Worm (Caenorhabditis elegans) whole organism, L4 larva: Measurements from ENCODE around the gene nhr-198.
A peak's percentile ranks its signal among the peaks of the same experiment; 100 is the strongest.

Experiments used
- D1046.2 ChIP-seq: fragments of 200-800 bp; sonication (Bioruptor generic); IDR thresholded peaks from 2 replicates; pipeline ENCODE4 v1.3.6; 2022; ENCODE audit warnings: missing genetic modification characterization, missing compliant biosample characterization
- F37D6.2 ChIP-seq: sonication (generic microtip); optimal IDR thresholded peaks from 2 replicates; lab custom pipeline; 2016; ENCODE audit warnings: mild to moderate bottlenecking, missing genetic modification characterization, missing compliant biosample characterization
- F49E8.2 ChIP-seq: sonication (generic microtip); optimal IDR thresholded peaks from 2 replicates; lab custom pipeline; 2016; ENCODE audit warnings: missing compliant biosample characterization, mild to moderate bottlenecking, missing genetic modification characterization, borderline replicate concordance
- T26A8.4 ChIP-seq: fragments of 200-800 bp; sonication (Bioruptor generic); IDR thresholded peaks from 2 replicates; pipeline ENCODE4 v1.3.6; 2022; ENCODE audit warnings: missing genetic modification characterization, missing compliant biosample characterization
- Y105C5A.15 ChIP-seq: fragments of 200-800 bp; sonication (Bioruptor generic); IDR thresholded peaks from 2 replicates; pipeline ENCODE4 v1.3.6; 2022; ENCODE audit warnings: missing genetic modification characterization, missing compliant biosample characterization
- Y48G9A.11 ChIP-seq: fragments of 200-800 bp; sonication (Bioruptor generic); IDR thresholded peaks from 2 replicates; pipeline ENCODE4 v1.3.6; 2022; ENCODE audit warnings: missing genetic modification reagents, missing genetic modification characterization, missing compliant biosample characterization
- aha-1 ChIP-seq: fragments of 150-350 bp; peaks from one replicate; lab custom pipeline; 2014; ENCODE audit warnings: missing biosample characterization, missing genetic modification characterization
- ama-1 ChIP-seq: fragments of 150-350 bp; optimal IDR thresholded peaks from 2 replicates; lab custom pipeline; 2014; ENCODE audit warnings: inconsistent platforms, mixed read lengths
- ceh-44 ChIP-seq: fragments of 200-800 bp; sonication (Bioruptor generic); IDR thresholded peaks from 2 replicates; pipeline ENCODE4 v1.3.6; 2022; ENCODE audit warnings: missing genetic modification reagents, missing genetic modification characterization, missing compliant biosample characterization
- ceh-82 ChIP-seq: sonication (generic microtip); optimal IDR thresholded peaks from 2 replicates; lab custom pipeline; 2017; ENCODE audit warnings: missing biosample characterization, missing genetic modification characterization
- daf-12 ChIP-seq: fragments of 150-350 bp; optimal IDR thresholded peaks from 2 replicates; lab custom pipeline; 2014; ENCODE audit warnings: missing biosample characterization, missing genetic modification reagents, missing genetic modification characterization
- dmd-6 ChIP-seq: fragments of 200-800 bp; sonication (Bioruptor generic); IDR thresholded peaks from 2 replicates; pipeline ENCODE4 v1.3.6; 2022; ENCODE audit warnings: missing genetic modification reagents, missing genetic modification characterization, missing compliant biosample characterization
- dpl-1 ChIP-seq: fragments of 150-350 bp; optimal IDR thresholded peaks from 2 replicates; lab custom pipeline; 2014; ENCODE audit warnings: missing biosample characterization, missing genetic modification reagents, missing genetic modification characterization
- egl-43 ChIP-seq: fragments of 200-800 bp; sonication (Bioruptor generic); IDR thresholded peaks from 2 replicates; pipeline ENCODE4 v1.3.6; 2022; ENCODE audit warnings: missing genetic modification reagents, missing genetic modification characterization, missing compliant biosample characterization
- hif-1 ChIP-seq, 2 experiments: sonication (generic microtip); optimal IDR thresholded peaks; 2 replicates each; lab custom pipeline; 2016 to 2017; ENCODE audit warnings: missing compliant biosample characterization in 2 of 2, missing genetic modification characterization in 2 of 2, missing genetic modification reagents in 2 of 2, missing genotype in 2 of 2, mild to moderate bottlenecking in 1 of 2
- hlh-11 ChIP-seq: fragments of 200-800 bp; sonication (Bioruptor generic); optimal IDR thresholded peaks from 2 replicates; lab custom pipeline; 2018; ENCODE audit warnings: mild to moderate bottlenecking, missing genetic modification characterization, missing compliant biosample characterization
- hlh-30 ChIP-seq: sonication (generic microtip); optimal IDR thresholded peaks from 2 replicates; lab custom pipeline; 2017; ENCODE audit warnings: antibody characterized with exemption, mild to moderate bottlenecking, missing genetic modification characterization, missing compliant biosample characterization; ENCODE audit not compliant: insufficient read depth
- lim-7 ChIP-seq: fragments of 200-800 bp; sonication (Bioruptor generic); IDR thresholded peaks from 2 replicates; pipeline ENCODE4 v1.3.6; 2022; ENCODE audit warnings: missing genetic modification characterization, missing compliant biosample characterization
- lin-29 ChIP-seq: fragments of 200-800 bp; sonication (Bioruptor generic); IDR thresholded peaks from 2 replicates; pipeline ENCODE4 v1.3.6; 2022; ENCODE audit warnings: missing genetic modification reagents, missing genetic modification characterization, missing compliant biosample characterization
- lin-38 ChIP-seq: fragments of 200-800 bp; sonication (Bioruptor generic); IDR thresholded peaks from 2 replicates; pipeline ENCODE4 v1.3.6; 2022; ENCODE audit warnings: missing genetic modification reagents, missing genetic modification characterization, missing compliant biosample characterization
- lsy-2 ChIP-seq, 2 experiments: fragments of 150-350 bp in 1 of 2; sonication (generic microtip) in 1 of 2; optimal IDR thresholded peaks; 2 replicates each; lab custom pipeline; 2014 to 2017; ENCODE audit warnings: missing biosample characterization in 2 of 2, missing genetic modification characterization in 2 of 2
- mep-1 ChIP-seq: fragments of 150-350 bp; sonication (generic microtip); optimal IDR thresholded peaks from 3 replicates; lab custom pipeline; 2014; ENCODE audit warnings: missing biosample characterization, missing genetic modification characterization
- mxl-3 ChIP-seq: fragments of 200-800 bp; sonication (Bioruptor generic); optimal IDR thresholded peaks from 2 replicates; lab custom pipeline; 2018; ENCODE audit warnings: mild to moderate bottlenecking, missing genetic modification characterization, missing compliant biosample characterization
- nhr-102 ChIP-seq: sonication (generic microtip); optimal IDR thresholded peaks from 2 replicates; lab custom pipeline; 2016; ENCODE audit warnings: mild to moderate bottlenecking, missing genetic modification characterization, moderate library complexity, missing compliant biosample characterization
- nhr-11 ChIP-seq: fragments of 150-350 bp; optimal IDR thresholded peaks from 2 replicates; lab custom pipeline; 2014; ENCODE audit warnings: missing biosample characterization, missing genetic modification characterization
- nhr-25 ChIP-seq: sonication (generic microtip); optimal IDR thresholded peaks from 2 replicates; lab custom pipeline; 2017; ENCODE audit warnings: missing genetic modification characterization, mild to moderate bottlenecking, missing compliant biosample characterization, antibody characterized with exemption, moderate library complexity, borderline replicate concordance; ENCODE audit not compliant: insufficient read depth
- nhr-28 ChIP-seq: fragments of 150-350 bp; optimal IDR thresholded peaks from 2 replicates; lab custom pipeline; 2014; ENCODE audit warnings: missing biosample characterization, missing genetic modification characterization
- nhr-41 ChIP-seq: fragments of 200-800 bp; sonication (Bioruptor generic); IDR thresholded peaks from 2 replicates; pipeline ENCODE4 v1.3.6; 2022; ENCODE audit warnings: missing genetic modification reagents, missing genetic modification characterization, missing compliant biosample characterization
- php-3 ChIP-seq: fragments of 200-800 bp; sonication (Bioruptor generic); IDR thresholded peaks from 2 replicates; pipeline ENCODE4 v1.3.6; 2022; ENCODE audit warnings: missing genetic modification reagents, missing genetic modification characterization, missing compliant biosample characterization
- pqm-1 ChIP-seq: sonication (generic microtip); optimal IDR thresholded peaks from 2 replicates; lab custom pipeline; 2017; ENCODE audit warnings: missing biosample characterization, missing genetic modification characterization
- snpc-1.2 ChIP-seq: fragments of 200-800 bp; sonication (Bioruptor generic); IDR thresholded peaks from 2 replicates; pipeline ENCODE4 v1.3.6; 2022; ENCODE audit warnings: missing genetic modification reagents, missing genetic modification characterization, missing compliant biosample characterization
- tra-1 ChIP-seq: fragments of 200-800 bp; sonication (Bioruptor generic); IDR thresholded peaks from 2 replicates; pipeline ENCODE4 v1.3.6; 2022; ENCODE audit warnings: missing genetic modification reagents, missing genetic modification characterization, missing compliant biosample characterization
- unc-39 ChIP-seq: sonication (generic microtip); optimal IDR thresholded peaks from 2 replicates; lab custom pipeline; 2017; ENCODE audit warnings: missing biosample characterization, missing genetic modification characterization
- unc-62 ChIP-seq, 3 experiments: fragments of 150-350 bp in 1 of 3; sonication (generic microtip); optimal IDR thresholded peaks in 2 of 3; peaks in 1 of 3; 1 replicate in 1 of 3; 2 replicates in 2 of 3; lab custom pipeline; 2014 to 2017; ENCODE audit warnings: missing biosample characterization in 3 of 3, missing genetic modification characterization in 3 of 3, missing genetic modification reagents in 3 of 3, missing genotype in 1 of 3

Gene nhr-198

ce11 chrV:15652147-15652546 is 41.6 kb upstream of the nhr-198 start:
- TF ChIP-seq snpc-1.2 (GFP tag; lab: Robert Waterston, UW): 0 out of 2 replicates have a peak, but pooled peaks have one; percentile 47
- TF ChIP-seq ama-1 (lab: Kevin White, UChicago): peak; percentile 87
- no peak for TF ChIP-seq lin-29
- TF ChIP-seq T26A8.4: 0 out of 2 replicates have a peak, but pooled peaks have one; percentile 0
- TF ChIP-seq mxl-3: no peak
- TF ChIP-seq egl-43 (GFP tag; lab: Robert Waterston, UW): 0 out of 2 replicates have a peak, but pooled peaks have one; percentile 44
- TF ChIP-seq lim-7 (GFP tag; lab: Robert Waterston, UW): 0 out of 2 replicates have a peak, but pooled peaks have one; percentile 34

ce11 chrV:15654124-15654523 is 39.7 kb upstream of the nhr-198 start, which contains the start of gene F53E4.2:
Gene F53E4.2 (plus strand): TSS chrV:15654424.
- TF ChIP-seq pqm-1 (tag; lab: Kevin White, UChicago) (no peak), tra-1 (GFP tag; lab: Robert Waterston, UW) (no peak), D1046.2 (GFP tag; lab: Robert Waterston, UW) (0 out of 2 replicates have a peak, but pooled peaks have one; percentile 16), ceh-82 (tag; lab: Kevin White, UChicago) (no peak)

ce11 chrV:15658262-15659060 is 35.3 kb upstream of the nhr-198 start:
- TF ChIP-seq hlh-11 (tag; lab: Kevin White, UChicago) (peak; percentile 49), dmd-6 (GFP tag; lab: Robert Waterston, UW) (peak; percentile 49), nhr-11 (peak; percentile 4), aha-1 (tag; lab: Kevin White, UChicago) (peak; percentile 98), ceh-44 (GFP tag; lab: Robert Waterston, UW) (no peak), tra-1 (GFP tag; lab: Robert Waterston, UW) (no peak), hif-1 (tag; optimal IDR thresholded peaks at IDR 0.05; lab: Kevin White, UChicago) (no peak)

ce11 chrV:15661003-15661402 is 32.8 kb upstream of the nhr-198 start:
- TF ChIP-seq Y105C5A.15 (GFP tag; lab: Robert Waterston, UW) (no peak), nhr-25 (tag; lab: Kevin White, UChicago) (peak; percentile 94), lin-38 (GFP tag; lab: Robert Waterston, UW) (no peak), unc-62 (GFP tag; optimal IDR thresholded peaks at IDR 0.05 in 1 of 2; lab: Kevin White, UChicago) (peak in 1 of 2 experiments; percentile 97), unc-62 (tag; optimal IDR thresholded peaks at IDR 0.05; lab: Kevin White, UChicago) (no peak), php-3 (no peak), snpc-1.2 (GFP tag; lab: Robert Waterston, UW) (no peak), nhr-41 (GFP tag; lab: Robert Waterston, UW) (0 out of 2 replicates have a peak, but pooled peaks have one; percentile 6), F49E8.2 (no peak), nhr-28 (peak; percentile 20), hlh-30 (tag; lab: Kevin White, UChicago) (peak; percentile 55), dpl-1 (no peak), tra-1 (GFP tag; lab: Robert Waterston, UW) (0 out of 2 replicates have a peak, but pooled peaks have one; percentile 7), mep-1 (tag; lab: Kevin White, UChicago) (peak; percentile 44), lsy-2 (tag; optimal IDR thresholded peaks at IDR 0.05; lab: Kevin White, UChicago) (no peak), F37D6.2 (tag; lab: Kevin White, UChicago) (no peak), nhr-102 (tag; lab: Kevin White, UChicago) (no peak), hlh-11 (tag; lab: Kevin White, UChicago) (peak; percentile 10), Y48G9A.11 (GFP tag; lab: Robert Waterston, UW) (no peak), daf-12 (no peak), unc-39 (tag; lab: Kevin White, UChicago) (no peak)
